Fruit fly (Drosophila melanogaster): ENCODE measurements around the gene CG44040.

CG44040 gene

dm6 chr3R:15319912-15320746, at the start of gene CG44040, which contains the start of gene CG6276:
Gene CG44040 (plus strand): TSS chr3R:15320378.
Gene CG6276 (minus strand): TSS chr3R:15320069.
- TF ChIP-seq CG17801 (GFP tag; optimal IDR thresholded peaks at IDR 0.05; ENCODE audit: partially characterized antibody): peak; percentile 4

- TF ChIP-seq CG17801 (GFP tag; optimal IDR thresholded peaks at IDR 0.05; ENCODE audit: partially characterized antibody): peak; percentile 99
Measured at dm6 chr3R:15275158-15275623, 45.0 kb upstream of the CG44040 start, which contains the start of the genes Cp190 and CG4338. Gene Cp190 (minus strand): TSS chr3R:15275241. Gene CG4338 (plus strand): TSS chr3R:15275522.

dm6 chr3R:15277926-15278869, 42.0 kb upstream of the CG44040 start, which contains the start of the genes MRG15 and Tm1:
Gene MRG15 (minus strand): TSS chr3R:15278109.
Gene Tm1 (plus strand): TSS chr3R:15278220.
- TF ChIP-seq CG17801 (GFP tag; optimal IDR thresholded peaks at IDR 0.05; ENCODE audit: partially characterized antibody): no peak

- peak; percentile 25 for TF ChIP-seq CG17801 (GFP tag; optimal IDR thresholded peaks at IDR 0.05; ENCODE audit: partially characterized antibody)
Measured at dm6 chr3R:15280619-15281334, 39.4 kb upstream of the CG44040 start.

- TF ChIP-seq CG17801 (GFP tag; optimal IDR thresholded peaks at IDR 0.05; ENCODE audit: partially characterized antibody): no peak
Measured at dm6 chr3R:15281335-15281963, 38.7 kb upstream of the CG44040 start.

- no peak for TF ChIP-seq CG17801 (GFP tag; optimal IDR thresholded peaks at IDR 0.05; ENCODE audit: partially characterized antibody)
Measured at dm6 chr3R:15282326-15282725, 37.9 kb upstream of the CG44040 start.

dm6 chr3R:15282982-15283809, 37.0 kb upstream of the CG44040 start:
- no peak for TF ChIP-seq CG17801 (GFP tag; optimal IDR thresholded peaks at IDR 0.05; ENCODE audit: partially characterized antibody)

dm6 chr3R:15286024-15286692, 34.0 kb upstream of the CG44040 start:
- TF ChIP-seq CG17801 (GFP tag; optimal IDR thresholded peaks at IDR 0.05; ENCODE audit: partially characterized antibody): no peak

dm6 chr3R:15286693-15287041, 33.5 kb upstream of the CG44040 start:
- no peak for TF ChIP-seq CG17801 (GFP tag; optimal IDR thresholded peaks at IDR 0.05; ENCODE audit: partially characterized antibody)

dm6 chr3R:15287763-15288162, 32.4 kb upstream of the CG44040 start:
- TF ChIP-seq CG17801 (GFP tag; optimal IDR thresholded peaks at IDR 0.05; ENCODE audit: partially characterized antibody): peak; percentile 16

dm6 chr3R:15288802-15289201, 31.4 kb upstream of the CG44040 start:
- TF ChIP-seq CG17801 (GFP tag; optimal IDR thresholded peaks at IDR 0.05; ENCODE audit: partially characterized antibody): no peak

- no peak for TF ChIP-seq CG17801 (GFP tag; optimal IDR thresholded peaks at IDR 0.05; ENCODE audit: partially characterized antibody)
Measured at dm6 chr3R:15289828-15290641, 30.1 kb upstream of the CG44040 start.
